Worm (Caenorhabditis elegans) whole organism, young adult: ENCODE results near the gene C50B6.9.

Experiments used
- B0336.3 ChIP-seq: fragments of 200-800 bp; sonication (Bioruptor generic); IDR thresholded peaks from 2 replicates; pipeline ENCODE4 v1.3.6; 2022; ENCODE audit warnings: missing genetic modification characterization, missing compliant biosample characterization
- C06A6.2 ChIP-seq: fragments of 200-800 bp; sonication (Bioruptor generic); conservative IDR thresholded peaks from 2 replicates; pipeline ENCODE4 v1.3.6; 2022; ENCODE audit warnings: missing genetic modification characterization, missing compliant biosample characterization
- C17E4.6 ChIP-seq: fragments of 200-800 bp; sonication (Bioruptor generic); IDR thresholded peaks from 2 replicates; pipeline ENCODE4 v1.3.6; 2022; ENCODE audit warnings: missing genetic modification reagents, missing genetic modification characterization, missing compliant biosample characterization
- F23B12.7 ChIP-seq: sonication (generic microtip); optimal IDR thresholded peaks from 2 replicates; lab custom pipeline; 2017; ENCODE audit warnings: missing genetic modification characterization, mild to moderate bottlenecking, missing compliant biosample characterization, antibody characterized with exemption, moderate library complexity; ENCODE audit not compliant: insufficient read depth
- F37B4.10 ChIP-seq: fragments of 200-800 bp; sonication (Bioruptor generic); IDR thresholded peaks from 2 replicates; pipeline ENCODE4 v1.3.6; 2022; ENCODE audit warnings: missing genetic modification characterization, missing compliant biosample characterization
- F57C9.4 ChIP-seq: sonication (generic microtip); optimal IDR thresholded peaks from 2 replicates; lab custom pipeline; 2017; ENCODE audit warnings: mild to moderate bottlenecking, missing genetic modification characterization, missing compliant biosample characterization
- K11D2.4 ChIP-seq: fragments of 200-800 bp; sonication (Bioruptor generic); IDR thresholded peaks from 2 replicates; pipeline ENCODE4 v1.3.6; 2022; ENCODE audit warnings: missing genetic modification reagents, missing genetic modification characterization, missing compliant biosample characterization
- T26A5.8 ChIP-seq: sonication (generic microtip); optimal IDR thresholded peaks from 2 replicates; lab custom pipeline; 2016; ENCODE audit warnings: missing genetic modification characterization, missing compliant biosample characterization
- Y53F4B.3 ChIP-seq: fragments of 200-800 bp; sonication (Bioruptor generic); IDR thresholded peaks from 2 replicates; pipeline ENCODE4 v1.3.6; 2022; ENCODE audit warnings: missing genetic modification reagents, missing genetic modification characterization, missing compliant biosample characterization
- Y56A3A.18 ChIP-seq: fragments of 200-800 bp; sonication (Bioruptor generic); IDR thresholded peaks from 2 replicates; pipeline ENCODE4 v1.3.6; 2022; ENCODE audit warnings: missing genetic modification reagents, missing genetic modification characterization, missing compliant biosample characterization
- Y95B8A.8 ChIP-seq: fragments of 200-800 bp; sonication (Bioruptor generic); IDR thresholded peaks from 2 replicates; pipeline ENCODE4 v1.3.6; 2022; ENCODE audit warnings: missing genetic modification reagents, missing genetic modification characterization, missing compliant biosample characterization
- attf-3 ChIP-seq: fragments of 200-800 bp; sonication (Bioruptor generic); conservative IDR thresholded peaks from 2 replicates; pipeline ENCODE4 v1.3.6; 2022; ENCODE audit warnings: missing genetic modification reagents, missing genetic modification characterization, missing compliant biosample characterization
- bed-1 ChIP-seq: fragments of 200-800 bp; sonication (Bioruptor generic); IDR thresholded peaks from 2 replicates; pipeline ENCODE4 v1.3.6; 2022; ENCODE audit warnings: missing genetic modification reagents, missing genetic modification characterization, missing compliant biosample characterization
- cebp-2 ChIP-seq: fragments of 200-800 bp; sonication (Bioruptor generic); IDR thresholded peaks from 2 replicates; pipeline ENCODE4 v1.3.6; 2022; ENCODE audit warnings: missing genetic modification characterization, missing compliant biosample characterization
- ceh-100 ChIP-seq: fragments of 200-800 bp; sonication (Bioruptor generic); IDR thresholded peaks from 2 replicates; pipeline ENCODE4 v1.3.6; 2022; ENCODE audit warnings: missing genetic modification reagents, missing genetic modification characterization, missing compliant biosample characterization
- ceh-27 ChIP-seq: fragments of 200-800 bp; sonication (Bioruptor generic); optimal IDR thresholded peaks from 2 replicates; lab custom pipeline; 2018; ENCODE audit warnings: mild to moderate bottlenecking, missing genetic modification characterization, moderate library complexity, missing compliant biosample characterization
- chd-7 ChIP-seq: sonication (generic microtip); optimal IDR thresholded peaks from 2 replicates; lab custom pipeline; 2016; ENCODE audit warnings: mild to moderate bottlenecking, missing genetic modification characterization, moderate library complexity, missing compliant biosample characterization
- dpl-1 ChIP-seq: fragments of 150-350 bp; optimal IDR thresholded peaks from 2 replicates; lab custom pipeline; 2014; ENCODE audit warnings: missing biosample characterization, missing genetic modification reagents, missing genetic modification characterization
- egrh-3 ChIP-seq: fragments of 200-800 bp; sonication (Bioruptor generic); IDR thresholded peaks from 2 replicates; pipeline ENCODE4 v1.3.6; 2022; ENCODE audit warnings: missing genetic modification reagents, missing genetic modification characterization, missing compliant biosample characterization
- ekl-4 ChIP-seq: fragments of 200-800 bp; sonication (Bioruptor generic); IDR thresholded peaks from 2 replicates; pipeline ENCODE4 v1.3.6; 2022; ENCODE audit warnings: missing genetic modification reagents, missing genetic modification characterization, missing compliant biosample characterization
- gei-17 ChIP-seq: fragments of 200-800 bp; sonication (Bioruptor generic); optimal IDR thresholded peaks from 2 replicates; lab custom pipeline; 2018; ENCODE audit warnings: mild to moderate bottlenecking, missing genetic modification characterization, missing compliant biosample characterization
- him-1 ChIP-seq: sonication (generic microtip); optimal IDR thresholded peaks from 2 replicates; lab custom pipeline; 2016; ENCODE audit warnings: missing genotype, missing genetic modification reagents, missing genetic modification characterization, missing compliant biosample characterization
- hlh-12 ChIP-seq: sonication (generic microtip); optimal IDR thresholded peaks from 2 replicates; lab custom pipeline; 2016; ENCODE audit warnings: missing genetic modification characterization, missing compliant biosample characterization
- hlh-26 ChIP-seq: fragments of 200-800 bp; sonication (Bioruptor generic); conservative IDR thresholded peaks from 2 replicates; pipeline ENCODE4 v1.3.6; 2022; ENCODE audit warnings: missing genetic modification reagents, missing genetic modification characterization, missing compliant biosample characterization
- hmg-20 ChIP-seq: fragments of 200-800 bp; sonication (Bioruptor generic); IDR thresholded peaks from 2 replicates; pipeline ENCODE4 v1.3.6; 2022; ENCODE audit warnings: missing genetic modification reagents, missing genetic modification characterization, missing compliant biosample characterization
- hsf-1 ChIP-seq: fragments of 200-800 bp; sonication (Bioruptor generic); IDR thresholded peaks from 2 replicates; pipeline ENCODE4 v1.3.6; 2022; ENCODE audit warnings: missing genetic modification reagents, missing genetic modification characterization, missing compliant biosample characterization
- let-526 ChIP-seq: fragments of 200-800 bp; sonication (Bioruptor generic); IDR thresholded peaks from 2 replicates; pipeline ENCODE4 v1.3.6; 2022; ENCODE audit warnings: missing genetic modification reagents, missing genetic modification characterization, missing compliant biosample characterization
- madf-10 ChIP-seq: sonication (generic microtip); optimal IDR thresholded peaks from 2 replicates; lab custom pipeline; 2016; ENCODE audit warnings: mild to moderate bottlenecking, missing genetic modification characterization, missing compliant biosample characterization
- madf-3 ChIP-seq: fragments of 200-800 bp; sonication (Bioruptor generic); IDR thresholded peaks from 2 replicates; pipeline ENCODE4 v1.3.6; 2022; ENCODE audit warnings: missing genetic modification reagents, missing genetic modification characterization, missing compliant biosample characterization
- mes-4 ChIP-seq: sonication (generic microtip); optimal IDR thresholded peaks from 2 replicates; lab custom pipeline; 2016; ENCODE audit warnings: missing genotype, missing genetic modification characterization, missing compliant biosample characterization
- mxl-1 ChIP-seq: sonication (generic microtip); optimal IDR thresholded peaks from 2 replicates; lab custom pipeline; 2016; ENCODE audit warnings: missing genetic modification characterization, missing compliant biosample characterization
- nfya-1 ChIP-seq: sonication (generic microtip); optimal IDR thresholded peaks from 2 replicates; lab custom pipeline; 2017; ENCODE audit warnings: antibody characterized with exemption, missing compliant biosample characterization, missing genetic modification characterization, borderline replicate concordance; ENCODE audit not compliant: insufficient read depth
- nfya-2 ChIP-seq: fragments of 200-800 bp; sonication (Bioruptor generic); IDR thresholded peaks from 2 replicates; pipeline ENCODE4 v1.3.6; 2022; ENCODE audit warnings: missing genetic modification reagents, missing genetic modification characterization, missing compliant biosample characterization
- nhr-80 ChIP-seq: sonication (generic microtip); optimal IDR thresholded peaks from 2 replicates; lab custom pipeline; 2016; ENCODE audit warnings: missing genetic modification characterization, missing compliant biosample characterization
- repo-1 ChIP-seq: sonication (generic microtip); optimal IDR thresholded peaks from 2 replicates; lab custom pipeline; 2017; ENCODE audit warnings: mild to moderate bottlenecking, missing genetic modification characterization, missing compliant biosample characterization
- rpc-1 ChIP-seq, 2 experiments: fragments of 150-350 bp in 1 of 2; sonication (generic microtip) in 1 of 2; optimal IDR thresholded peaks; 2 replicates each; lab custom pipeline; 2014 to 2018; ENCODE audit warnings: missing biosample characterization in 1 of 2, missing genetic modification characterization in 1 of 2, missing genetic modification reagents in 1 of 2, missing genotype in 1 of 2
- snpc-1.1 ChIP-seq: sonication (generic microtip); optimal IDR thresholded peaks from 2 replicates; lab custom pipeline; 2017; ENCODE audit warnings: missing genetic modification characterization, mild to moderate bottlenecking, missing compliant biosample characterization, antibody characterized with exemption, moderate library complexity, missing genotype, missing genetic modification reagents; ENCODE audit not compliant: insufficient read depth
- snpc-3.4 ChIP-seq: sonication (generic microtip); optimal IDR thresholded peaks from 2 replicates; lab custom pipeline; 2017; ENCODE audit warnings: missing genetic modification characterization, mild to moderate bottlenecking, missing compliant biosample characterization, antibody characterized with exemption, moderate library complexity, missing genotype, missing genetic modification reagents
- snpc-4 ChIP-seq, 5 experiments: fragments of 150-350 bp in 1 of 5; sonication (generic microtip) in 4 of 5; optimal IDR thresholded peaks; 2 replicates each; lab custom pipeline; 2014 to 2018; ENCODE audit warnings: missing genetic modification characterization in 5 of 5, missing biosample characterization in 3 of 5, antibody characterized with exemption in 2 of 5, mild to moderate bottlenecking in 2 of 5, missing compliant biosample characterization in 2 of 5, missing genotype in 2 of 5, moderate library complexity in 2 of 5, missing genetic modification reagents in 1 of 5
- tbp1 ChIP-seq: fragments of 200-800 bp; sonication (Bioruptor generic); optimal IDR thresholded peaks from 2 replicates; lab custom pipeline; 2018; ENCODE audit warnings: mild to moderate bottlenecking, missing genetic modification characterization, missing compliant biosample characterization
- tlf-1 ChIP-seq: fragments of 200-800 bp; sonication (Bioruptor generic); optimal IDR thresholded peaks from 2 replicates; lab custom pipeline; 2018; ENCODE audit warnings: mild to moderate bottlenecking, missing genetic modification characterization, missing compliant biosample characterization
- unc-62 ChIP-seq: fragments of 150-350 bp; optimal IDR thresholded peaks from 2 replicates; lab custom pipeline; 2014; ENCODE audit warnings: missing biosample characterization, missing genetic modification reagents, missing genetic modification characterization
- xnd-1 ChIP-seq: sonication (generic microtip); optimal IDR thresholded peaks from 2 replicates; lab custom pipeline; 2016; ENCODE audit warnings: missing genotype, missing genetic modification reagents, missing genetic modification characterization, missing compliant biosample characterization
- zim-3 ChIP-seq: sonication (generic microtip); optimal IDR thresholded peaks from 2 replicates; lab custom pipeline; 2017; ENCODE audit warnings: mild to moderate bottlenecking, missing genetic modification characterization, moderate library complexity, missing compliant biosample characterization
- ztf-25 ChIP-seq: fragments of 200-800 bp; sonication (Bioruptor generic); IDR thresholded peaks from 2 replicates; pipeline ENCODE4 v1.3.6; 2022; ENCODE audit warnings: missing genetic modification reagents, missing genetic modification characterization, missing compliant biosample characterization
- ztf-26 ChIP-seq: sonication (generic microtip); optimal IDR thresholded peaks from 2 replicates; lab custom pipeline; 2017; ENCODE audit warnings: missing genetic modification characterization, missing compliant biosample characterization
- ztf-28 ChIP-seq: fragments of 200-800 bp; sonication (Bioruptor generic); IDR thresholded peaks from 2 replicates; pipeline ENCODE4 v1.3.6; 2022; ENCODE audit warnings: missing genetic modification reagents, missing genetic modification characterization, missing compliant biosample characterization
- ztf-6 ChIP-seq: fragments of 200-800 bp; sonication (Bioruptor generic); IDR thresholded peaks from 2 replicates; pipeline ENCODE4 v1.3.6; 2022; ENCODE audit warnings: missing genetic modification reagents, missing genetic modification characterization, missing compliant biosample characterization

Gene C50B6.9

DNA sequence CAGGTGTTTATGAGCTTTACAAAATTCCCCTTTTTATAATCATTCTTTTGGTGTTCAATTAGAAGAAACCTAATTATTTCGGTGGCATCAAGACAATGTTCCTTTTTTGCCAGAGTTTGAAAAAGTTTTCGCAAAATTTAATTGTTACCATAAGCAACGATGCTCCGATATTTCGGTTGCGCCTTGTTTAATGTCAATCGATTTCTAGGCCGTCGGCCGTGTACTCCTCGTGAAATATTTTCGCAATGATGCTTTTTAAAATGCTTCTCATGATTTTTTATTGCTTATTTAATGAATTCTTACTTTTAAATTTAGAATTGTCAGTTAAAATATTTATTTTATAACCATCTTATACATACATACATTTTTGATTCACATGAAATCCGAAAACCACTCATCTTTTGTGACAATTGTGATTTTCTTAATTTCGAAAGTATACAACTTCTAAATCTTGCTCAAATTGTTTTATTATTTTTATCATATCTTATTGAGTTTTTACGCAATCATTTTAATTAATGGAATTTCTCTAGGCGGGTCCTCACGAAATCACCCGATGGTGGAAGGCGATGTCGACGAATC, 23.0 kb upstream of the C50B6.9 start, which contains the start of gene C50B6.3 (continued):
- no peak for TF ChIP-seq xnd-1 (tag; lab: Kevin White, UChicago)
- no peak for TF ChIP-seq hsf-1 (GFP tag; lab: Robert Waterston, UW)
- TF ChIP-seq gei-17 (GFP tag; lab: Kevin White, UChicago) = no peak
- TF ChIP-seq F37B4.10 = no peak
- no peak for TF ChIP-seq rpc-1 (optimal IDR thresholded peaks at IDR 0.05; lab: Kevin White, UChicago)
- TF ChIP-seq rpc-1 (tag; optimal IDR thresholded peaks at IDR 0.05; lab: Kevin White, UChicago) = no peak
- no peak for TF ChIP-seq ekl-4 (GFP tag; lab: Robert Waterston, UW)
- TF ChIP-seq nfya-2 (GFP tag; lab: Robert Waterston, UW) = no peak
- no peak for TF ChIP-seq hlh-12 (tag; lab: Kevin White, UChicago)
- no peak for TF ChIP-seq nfya-1 (tag; lab: Kevin White, UChicago)
- TF ChIP-seq egrh-3 = no peak
- TF ChIP-seq ztf-6 (GFP tag; lab: Robert Waterston, UW) = no peak
- TF ChIP-seq ztf-25 = no peak
- no peak for TF ChIP-seq C17E4.6 (GFP tag; lab: Robert Waterston, UW)
- TF ChIP-seq bed-1 (GFP tag; lab: Robert Waterston, UW) = no peak
- no peak for TF ChIP-seq C06A6.2 (GFP tag; lab: Robert Waterston, UW)
- no peak for TF ChIP-seq ztf-26 (tag; lab: Kevin White, UChicago)
- no peak for TF ChIP-seq snpc-4 (GFP tag; optimal IDR thresholded peaks at IDR 0.05; lab: Kevin White, UChicago)
- TF ChIP-seq snpc-4 (tag; optimal IDR thresholded peaks at IDR 0.05; lab: Kevin White, UChicago) = peak in 2 of 4 experiments; percentile 31 to 45
- no peak for TF ChIP-seq T26A5.8 (tag; lab: Kevin White, UChicago)
- TF ChIP-seq hlh-26 (GFP tag; lab: Robert Waterston, UW) = no peak
- no peak for TF ChIP-seq hmg-20
- peak; percentile 42 for TF ChIP-seq snpc-3.4 (tag; lab: Kevin White, UChicago)
- no peak for TF ChIP-seq chd-7
- TF ChIP-seq Y53F4B.3 (GFP tag; lab: Robert Waterston, UW) = no peak
- no peak for TF ChIP-seq mes-4 (tag; lab: Kevin White, UChicago)
- TF ChIP-seq ceh-27 = peak; percentile 82
- no peak for TF ChIP-seq repo-1
- no peak for TF ChIP-seq K11D2.4
- TF ChIP-seq him-1 (tag; lab: Kevin White, UChicago) = no peak
- TF ChIP-seq attf-3 (GFP tag; lab: Robert Waterston, UW) = peak; percentile 99
- TF ChIP-seq F23B12.7 (tag; lab: Kevin White, UChicago) = no peak
- no peak for TF ChIP-seq cebp-2 (GFP tag; lab: Robert Waterston, UW)
- TF ChIP-seq madf-10 (tag; lab: Kevin White, UChicago) = peak; percentile 34
- no peak for TF ChIP-seq unc-62 (GFP tag; lab: Kevin White, UChicago)
- no peak for TF ChIP-seq nhr-80 (tag; lab: Kevin White, UChicago)
- no peak for TF ChIP-seq snpc-1.1 (tag; lab: Kevin White, UChicago)
- no peak for TF ChIP-seq ceh-100
- no peak for TF ChIP-seq tbp1 (GFP tag; lab: Kevin White, UChicago)
- TF ChIP-seq dpl-1 (GFP tag; lab: Kevin White, UChicago) = peak; percentile 40
- TF ChIP-seq Y56A3A.18 = no peak
- 0 out of 2 replicates have a peak, but pooled peaks have one; percentile 33 for TF ChIP-seq madf-3 (GFP tag; lab: Robert Waterston, UW)
- TF ChIP-seq F57C9.4 (tag; lab: Kevin White, UChicago) = no peak
- no peak for TF ChIP-seq Y95B8A.8 (GFP tag; lab: Robert Waterston, UW)
- 0 out of 2 replicates have a peak, but pooled peaks have one; percentile 35 for TF ChIP-seq ztf-28 (GFP tag; lab: Robert Waterston, UW)
- TF ChIP-seq let-526 = no peak; the same call in 1 of the 2 replicates
- TF ChIP-seq mxl-1 (tag; lab: Kevin White, UChicago) = no peak
- no peak for TF ChIP-seq B0336.3 (GFP tag; lab: Robert Waterston, UW)
- TF ChIP-seq zim-3 (tag; lab: Kevin White, UChicago) = no peak
- no peak for TF ChIP-seq tlf-1 (GFP tag; lab: Kevin White, UChicago)
